Worm (Caenorhabditis elegans): ENCODE results near the gene R151.1.
A peak's percentile ranks its signal among the peaks of the same experiment; 100 is the strongest.

DNA sequence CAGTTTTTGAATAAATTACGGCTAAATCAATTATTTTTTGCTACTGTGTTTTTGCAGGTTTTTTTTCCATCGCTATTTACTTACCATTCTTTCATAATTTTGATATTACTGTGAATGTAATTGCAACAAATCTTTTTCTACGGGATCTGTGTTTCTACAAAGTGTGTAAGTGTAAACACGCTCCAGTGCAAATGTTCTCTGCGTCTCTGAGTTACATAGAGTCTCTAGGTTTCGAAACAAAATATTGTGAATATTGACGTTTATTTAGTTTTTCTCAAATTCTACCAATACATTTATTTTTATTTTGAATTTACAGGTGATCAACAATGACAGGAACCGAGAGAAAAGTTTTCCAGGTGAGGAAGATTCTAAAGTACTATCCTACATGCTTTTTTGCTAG, 32.3 kb upstream of the R151.1 start, which contains the start of gene yju-2:
- TF ChIP-seq drap-1 (GFP tag; optimal IDR thresholded peaks at IDR 0.05) = no peak
- no peak for TF ChIP-seq unc-120 (tag; optimal IDR thresholded peaks at IDR 0.05; ENCODE audit: poor library complexity, severe bottlenecking)
- TF ChIP-seq ces-1 (GFP tag; optimal IDR thresholded peaks at IDR 0.05) = peak; percentile 69
- TF ChIP-seq unc-62 (GFP tag; optimal IDR thresholded peaks at IDR 0.05) = no peak
- peak; percentile 47 for TF ChIP-seq nhr-237 (tag; optimal IDR thresholded peaks at IDR 0.05)
- no peak for TF ChIP-seq mep-1 (tag; optimal IDR thresholded peaks at IDR 0.05)
